Worm (Caenorhabditis elegans) whole organism, mixed stage, embryonic: ENCODE results near the gene C07G2.5.

Experiments
- blmp-1 ChIP-seq: fragments of 150-350 bp; optimal IDR thresholded peaks from 2 replicates; lab custom pipeline; 2014; ENCODE audit warnings: missing biosample characterization, missing genetic modification characterization
- ceh-39 ChIP-seq: fragments of 150-350 bp; optimal IDR thresholded peaks from 2 replicates; lab custom pipeline; 2014; ENCODE audit warnings: missing biosample characterization, missing genetic modification characterization
- elt-1 ChIP-seq: sonication (generic microtip); optimal IDR thresholded peaks from 2 replicates; lab custom pipeline; 2017; ENCODE audit warnings: missing genetic modification characterization, mild to moderate bottlenecking, missing compliant biosample characterization, antibody characterized with exemption, moderate library complexity, borderline replicate concordance; ENCODE audit not compliant: insufficient read depth
- elt-3 ChIP-seq: fragments of 150-350 bp; optimal IDR thresholded peaks from 2 replicates; lab custom pipeline; 2014; ENCODE audit warnings: missing biosample characterization, missing genetic modification characterization
- nhr-12 ChIP-seq: fragments of 150-350 bp; optimal IDR thresholded peaks from 2 replicates; lab custom pipeline; 2014; ENCODE audit warnings: missing biosample characterization, missing genetic modification characterization
- nhr-237 ChIP-seq: fragments of 150-350 bp; optimal IDR thresholded peaks from 2 replicates; lab custom pipeline; 2014; ENCODE audit warnings: missing biosample characterization, missing genetic modification characterization
- nhr-28 ChIP-seq: fragments of 150-350 bp; optimal IDR thresholded peaks from 2 replicates; lab custom pipeline; 2014; ENCODE audit warnings: missing biosample characterization, missing genetic modification characterization
- nhr-76 ChIP-seq: sonication (generic microtip); optimal IDR thresholded peaks from 2 replicates; lab custom pipeline; 2017; ENCODE audit warnings: missing biosample characterization, missing genetic modification characterization
- pha-4 ChIP-seq: fragments of 150-350 bp; optimal IDR thresholded peaks from 2 replicates; lab custom pipeline; 2018; ENCODE audit warnings: missing biosample characterization, missing genetic modification reagents, missing genetic modification characterization
- snpc-4 ChIP-seq: fragments of 150-350 bp; optimal IDR thresholded peaks from 2 replicates; lab custom pipeline; 2014; ENCODE audit warnings: missing biosample characterization, missing genetic modification characterization
- sptf-1 ChIP-seq: sonication (generic microtip); optimal IDR thresholded peaks from 2 replicates; lab custom pipeline; 2017; ENCODE audit warnings: mild to moderate bottlenecking, missing genetic modification characterization, moderate library complexity, missing compliant biosample characterization
- unc-39 ChIP-seq: fragments of 150-350 bp; optimal IDR thresholded peaks from 2 replicates; lab custom pipeline; 2014; ENCODE audit warnings: missing biosample characterization, missing genetic modification characterization
- unc-62 ChIP-seq: fragments of 150-350 bp; optimal IDR thresholded peaks from 2 replicates; lab custom pipeline; 2014; ENCODE audit warnings: missing biosample characterization, missing genetic modification reagents, missing genetic modification characterization

DNA sequence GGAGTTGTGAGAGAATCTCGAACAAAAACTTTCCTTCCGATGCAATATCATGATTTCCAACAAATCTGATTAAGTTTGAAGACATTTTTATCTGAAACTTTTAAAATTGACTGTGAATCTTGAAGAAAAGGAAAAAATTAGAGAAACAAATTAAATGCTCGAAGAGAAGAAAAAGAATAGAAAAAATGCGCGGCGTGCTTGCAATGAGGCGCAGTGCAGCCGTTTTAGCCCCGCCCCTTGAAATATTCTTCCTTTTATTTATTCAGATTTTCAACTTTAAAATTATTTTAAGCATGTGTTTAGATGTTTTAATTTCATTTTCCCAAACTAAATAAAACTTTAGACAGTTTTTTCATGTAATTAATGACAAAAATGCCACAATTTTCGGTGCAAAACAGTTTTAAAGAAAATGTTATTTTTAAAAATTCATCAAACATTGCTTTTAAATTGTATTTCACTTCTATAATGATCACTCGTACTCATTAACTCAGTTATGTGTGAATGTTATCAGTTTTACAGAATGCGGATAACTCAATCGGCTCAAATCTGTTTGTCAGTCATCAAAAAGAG, 43.6 kb upstream of the C07G2.5 start, which contains the start of the genes mrps-34 and cisd-3.1:
- TF ChIP-seq sptf-1 (tag; lab: Kevin White, UChicago) (peak; percentile 58), nhr-76 (tag; lab: Kevin White, UChicago) (no peak), nhr-28 (tag; lab: Kevin White, UChicago) (no peak), nhr-237 (tag; lab: Kevin White, UChicago) (no peak), elt-3 (tag; lab: Kevin White, UChicago) (no peak), blmp-1 (peak; percentile 23), nhr-12 (tag; lab: Kevin White, UChicago) (no peak), ceh-39 (tag; lab: Kevin White, UChicago) (no peak), unc-39 (no peak), snpc-4 (no peak), pha-4 (tag; lab: Kevin White, UChicago) (no peak), elt-1 (no peak), unc-62 (GFP tag; lab: Kevin White, UChicago) (no peak)
